Fruit fly (Drosophila melanogaster): ENCODE measurements around the gene CG31269.
A peak's percentile ranks its signal among the peaks of the same experiment; 100 is the strongest.

Gene CG31269

dm6 chr3R:17118917-17119378 is 8.0 kb upstream of the CG31269 start (continued):
- TF ChIP-seq slp2 (GFP tag; optimal IDR thresholded peaks at IDR 0.05) (no peak), CG4360 (GFP tag; IDR thresholded peaks at IDR 0.05) (peak; percentile 62; the same call in 1 of the 2 replicates), CG7357 (GFP tag; IDR thresholded peaks at IDR 0.05) (no peak), Ets65A (GFP tag) (no peak), dmrt99B (tag; optimal IDR thresholded peaks at IDR 0.05) (no peak), dysf (GFP tag; IDR thresholded peaks at IDR 0.05) (no peak), CG8765 (GFP tag; IDR thresholded peaks at IDR 0.05) (no peak), CG5180 (GFP tag; optimal IDR thresholded peaks at IDR 0.05) (no peak), Atf6 (GFP tag; IDR thresholded peaks at IDR 0.05) (peak; percentile 32; the same call in 1 of the 2 replicates), CG16813 (GFP tag; IDR thresholded peaks at IDR 0.05; ENCODE audit: partially characterized antibody) (no peak), CG10321 (GFP tag; IDR thresholded peaks at IDR 0.05) (no peak), CG3065 (GFP tag; optimal IDR thresholded peaks at IDR 0.05) (no peak), hbn (GFP tag; IDR thresholded peaks at IDR 0.05; ENCODE audit: partially characterized antibody) (peak; percentile 48; the same call in 1 of the 2 replicates), CG10959 (GFP tag; IDR thresholded peaks at IDR 0.05) (no peak), CG8089 (GFP tag; optimal IDR thresholded peaks at IDR 0.05) (no peak), CG7963 (GFP tag; IDR thresholded peaks at IDR 0.05; ENCODE audit: partially characterized antibody) (no peak), peb (GFP tag; IDR thresholded peaks at IDR 0.05) (no peak), gro (GFP tag; optimal IDR thresholded peaks at IDR 0.05) (no peak), dan (GFP tag; IDR thresholded peaks at IDR 0.05) (no peak), Doc2 (GFP tag; IDR thresholded peaks at IDR 0.05) (no peak), chinmo (GFP tag; IDR thresholded peaks at IDR 0.05; ENCODE audit: partially characterized antibody) (no peak; the same call in 3 of the 4 replicates), Atf-2 (GFP tag; optimal IDR thresholded peaks at IDR 0.05) (no peak), dimm (GFP tag; IDR thresholded peaks at IDR 0.05) (no peak), aop (GFP tag; IDR thresholded peaks at IDR 0.05) (no peak), CG34376 (GFP tag; optimal IDR thresholded peaks at IDR 0.05) (peak; percentile 48), CG13123 (GFP tag; optimal IDR thresholded peaks at IDR 0.05) (no peak), crc (GFP tag; optimal IDR thresholded peaks at IDR 0.05) (no peak), dati (GFP tag; IDR thresholded peaks at IDR 0.05) (no peak), CG17385 (GFP tag; optimal IDR thresholded peaks at IDR 0.05) (peak; percentile 33), ftz-f1 (GFP tag; optimal IDR thresholded peaks at IDR 0.05) (no peak), stc (GFP tag; IDR thresholded peaks at IDR 0.05) (no peak), E2f2 (GFP tag; IDR thresholded peaks at IDR 0.05) (no peak), CG3281 (GFP tag; optimal IDR thresholded peaks at IDR 0.05) (peak; percentile 42), kni (GFP tag; optimal IDR thresholded peaks at IDR 0.05) (peak; percentile 43), sens (GFP tag) (peak; percentile 42), CG12071 (GFP tag; optimal IDR thresholded peaks at IDR 0.05) (no peak), lmd (GFP tag; IDR thresholded peaks at IDR 0.05) (no peak), Med (GFP tag) (peak; percentile 90), gce (GFP tag; IDR thresholded peaks at IDR 0.05) (0 out of 3 replicates have a peak, but pooled peaks have one; percentile 27), CG7745 (tag; optimal IDR thresholded peaks at IDR 0.05) (peak; percentile 35), inv (GFP tag; IDR thresholded peaks at IDR 0.05; ENCODE audit: partially characterized antibody) (peak; percentile 39; the same call in 1 of the 2 replicates), CG11695 (GFP tag; IDR thresholded peaks at IDR 0.05) (no peak), CG8944 (GFP tag; optimal IDR thresholded peaks at IDR 0.05) (no peak), ci (GFP tag; IDR thresholded peaks at IDR 0.05) (peak; percentile 56; the same call in 1 of the 3 replicates), Fer1 (GFP tag; optimal IDR thresholded peaks at IDR 0.05) (no peak), sqz (GFP tag; optimal IDR thresholded peaks at IDR 0.05) (peak; percentile 20), pzg (GFP tag; optimal IDR thresholded peaks at IDR 0.05) (no peak), Eip74EF (GFP tag; optimal IDR thresholded peaks at IDR 0.05) (peak in 1 of 2 experiments; percentile 7), gcm (GFP tag; optimal IDR thresholded peaks at IDR 0.05) (peak; percentile 38), gem (tag; optimal IDR thresholded peaks at IDR 0.05) (no peak), Ets97D (GFP tag; optimal IDR thresholded peaks at IDR 0.05) (no peak), tx (GFP tag; optimal IDR thresholded peaks at IDR 0.05) (no peak)

Data from whole organism, embryonic.